Fruit fly (Drosophila melanogaster) whole organism, embryonic: ENCODE data around the gene CG31898.

Source experiments
- BEAF-32 ChIP-seq: fragments of 200-800 bp; sonication (Bioruptor generic); optimal IDR thresholded peaks from 3 replicates; lab custom pipeline; 2017; ENCODE audit warnings: missing biosample characterization, missing genetic modification characterization, mild to moderate bottlenecking, moderate library complexity, missing genetic modification reagents
- Bteb2 ChIP-seq: fragments of 200-800 bp; sonication (Bioruptor generic); optimal IDR thresholded peaks from 2 replicates; lab custom pipeline; 2016; ENCODE audit warnings: missing biosample characterization, missing genetic modification characterization
- CG10366 ChIP-seq: fragments of 200-800 bp; sonication (Bioruptor generic); IDR thresholded peaks from 2 replicates; pipeline ENCODE4 v1.3.6; 2022; ENCODE audit warnings: missing biosample characterization, missing genetic modification characterization
- CG10462 ChIP-seq: fragments of 200-800 bp; sonication (Bioruptor generic); optimal IDR thresholded peaks from 2 replicates; lab custom pipeline; 2016; ENCODE audit warnings: missing biosample characterization, missing genetic modification characterization
- CG11456 ChIP-seq: fragments of 200-800 bp; sonication (Bioruptor generic); IDR thresholded peaks from 3 replicates; pipeline ENCODE4 v1.3.6; 2022; ENCODE audit warnings: missing biosample characterization, missing genetic modification characterization
- CG11504 ChIP-seq: fragments of 200-800 bp; sonication (Bioruptor generic); optimal IDR thresholded peaks from 3 replicates; lab custom pipeline; 2019; ENCODE audit warnings: missing biosample characterization, mild to moderate bottlenecking, missing genetic modification characterization, moderate library complexity
- CG11723 ChIP-seq: fragments of 200-800 bp; sonication (Bioruptor generic); optimal IDR thresholded peaks from 2 replicates; lab custom pipeline; 2017; ENCODE audit warnings: missing biosample characterization, mild to moderate bottlenecking, missing genetic modification characterization
- CG1233 ChIP-seq: fragments of 200-800 bp; sonication (Bioruptor generic); optimal IDR thresholded peaks from 4 replicates; lab custom pipeline; 2018; ENCODE audit warnings: missing biosample characterization, mild to moderate bottlenecking, missing genetic modification characterization
- CG13624 ChIP-seq: fragments of 200-800 bp; sonication (Bioruptor generic); optimal IDR thresholded peaks from 2 replicates; lab custom pipeline; 2016; ENCODE audit warnings: missing biosample characterization, missing genetic modification characterization
- CG13775 ChIP-seq: fragments of 200-800 bp; sonication (Bioruptor generic); optimal IDR thresholded peaks from 3 replicates; lab custom pipeline; 2017; ENCODE audit warnings: missing biosample characterization, mild to moderate bottlenecking, missing genetic modification characterization
- CG14014 ChIP-seq: fragments of 200-800 bp; sonication (Bioruptor generic); IDR thresholded peaks from 2 replicates; pipeline ENCODE4 v1.3.6; 2022; ENCODE audit warnings: missing biosample characterization, missing genetic modification characterization
- CG14441 ChIP-seq: fragments of 200-800 bp; sonication (Bioruptor generic); IDR thresholded peaks from 2 replicates; pipeline ENCODE4 v1.3.6; 2022; ENCODE audit warnings: missing biosample characterization, missing genetic modification characterization
- CG15601 ChIP-seq: fragments of 200-800 bp; sonication (Bioruptor generic); optimal IDR thresholded peaks from 3 replicates; lab custom pipeline; 2019; ENCODE audit warnings: missing biosample characterization, mild to moderate bottlenecking, missing genetic modification characterization, moderate library complexity
- CG17912 ChIP-seq: fragments of 200-800 bp; sonication (Bioruptor generic); optimal IDR thresholded peaks from 2 replicates; lab custom pipeline; 2018; ENCODE audit warnings: missing biosample characterization, mild to moderate bottlenecking, missing genetic modification characterization
- CG18599 ChIP-seq: fragments of 200-800 bp; sonication (Bioruptor generic); optimal IDR thresholded peaks from 3 replicates; lab custom pipeline; 2017; ENCODE audit warnings: missing biosample characterization, missing genetic modification characterization, mild to moderate bottlenecking, moderate library complexity, missing genetic modification reagents
- CG2889 ChIP-seq: fragments of 200-800 bp; sonication (Bioruptor generic); IDR thresholded peaks from 3 replicates; pipeline ENCODE4 v1.3.6; 2022; ENCODE audit warnings: missing biosample characterization, missing genetic modification characterization
- CG31224 ChIP-seq: fragments of 200-800 bp; sonication (Bioruptor generic); IDR thresholded peaks from 2 replicates; pipeline ENCODE4 v1.3.6; 2022; ENCODE audit warnings: missing biosample characterization, missing genetic modification characterization
- CG4707 ChIP-seq: fragments of 200-800 bp; sonication (Bioruptor generic); optimal IDR thresholded peaks from 2 replicates; lab custom pipeline; 2018; ENCODE audit warnings: missing biosample characterization, mild to moderate bottlenecking, missing genetic modification characterization, moderate library complexity
- CG5953 ChIP-seq: fragments of 200-800 bp; sonication (Bioruptor generic); IDR thresholded peaks from 2 replicates; pipeline ENCODE4 v1.3.6; 2022; ENCODE audit warnings: missing biosample characterization, missing genetic modification characterization
- CG7556 ChIP-seq: fragments of 200-800 bp; sonication (Bioruptor generic); optimal IDR thresholded peaks from 2 replicates; lab custom pipeline; 2017; ENCODE audit warnings: missing biosample characterization, mild to moderate bottlenecking, missing genetic modification characterization
- CG8290 ChIP-seq, 3 experiments: fragments of 200-800 bp; sonication (Bioruptor generic); optimal IDR thresholded peaks; 2 replicates each; lab custom pipeline; 2016 to 2019; ENCODE audit warnings: missing biosample characterization in 3 of 3, missing genetic modification characterization in 3 of 3, mild to moderate bottlenecking in 2 of 3, moderate library complexity in 1 of 3
- CrebB ChIP-seq: fragments of 200-800 bp; sonication (Bioruptor generic); optimal IDR thresholded peaks from 3 replicates; lab custom pipeline; 2018; ENCODE audit warnings: missing biosample characterization, mild to moderate bottlenecking, missing genetic modification characterization
- Deaf1 ChIP-seq: fragments of 200-800 bp; optimal IDR thresholded peaks from 3 replicates; lab custom pipeline; 2019; ENCODE audit warnings: missing biosample characterization, mild to moderate bottlenecking, missing genetic modification characterization, moderate library complexity
- Elba2 ChIP-seq: fragments of 200-800 bp; sonication (Bioruptor generic); optimal IDR thresholded peaks from 3 replicates; lab custom pipeline; 2016; ENCODE audit warnings: missing biosample characterization, missing genetic modification characterization
- Ets65A ChIP-seq: fragments of 200-800 bp; sonication (Bioruptor generic); peaks from one replicate; lab custom pipeline; 2016; ENCODE audit warnings: missing biosample characterization, missing genetic modification characterization
- NC2β ChIP-seq: fragments of 200-800 bp; sonication (Bioruptor generic); optimal IDR thresholded peaks from 2 replicates; lab custom pipeline; 2016; ENCODE audit warnings: missing biosample characterization, missing genetic modification characterization
- Neu2 ChIP-seq: fragments of 200-800 bp; sonication (Bioruptor generic); optimal IDR thresholded peaks from 3 replicates; lab custom pipeline; 2016; ENCODE audit warnings: missing biosample characterization, missing genetic modification characterization, borderline replicate concordance
- Oli ChIP-seq: fragments of 200-800 bp; sonication (Bioruptor generic); optimal IDR thresholded peaks from 2 replicates; lab custom pipeline; 2018; ENCODE audit warnings: missing biosample characterization, mild to moderate bottlenecking, missing genetic modification characterization, moderate library complexity
- Scr ChIP-seq: fragments of 200-800 bp; sonication (Bioruptor generic); IDR thresholded peaks from 2 replicates; pipeline ENCODE4 v1.3.6; 2022; ENCODE audit warnings: missing biosample characterization, missing genetic modification characterization; ENCODE audit not compliant: partially characterized antibody
- Side ChIP-seq: fragments of 200-800 bp; sonication (Bioruptor generic); optimal IDR thresholded peaks from 2 replicates; lab custom pipeline; 2016; ENCODE audit warnings: missing biosample characterization, missing genetic modification characterization
- Stat92E ChIP-seq, 3 experiments: fragments of >200 bp in 2 of 3; fragments of 200-800 bp in 1 of 3; sonication (Bioruptor generic) in 1 of 3; optimal IDR thresholded peaks; 2 replicates each; lab custom pipeline; 2017 to 2019; ENCODE audit warnings: missing biosample characterization in 3 of 3, missing genetic modification characterization in 3 of 3, mild to moderate bottlenecking in 1 of 3, moderate library complexity in 1 of 3
- YL-1 ChIP-seq: fragments of 200-800 bp; sonication (Bioruptor generic); optimal IDR thresholded peaks from 3 replicates; lab custom pipeline; 2017; ENCODE audit warnings: missing biosample characterization, mild to moderate bottlenecking, missing genetic modification characterization
- amos ChIP-seq: fragments of 200-800 bp; sonication (Bioruptor generic); IDR thresholded peaks from 2 replicates; pipeline ENCODE4 v1.3.6; 2022; ENCODE audit warnings: missing biosample characterization, missing genetic modification characterization; ENCODE audit not compliant: partially characterized antibody
- ash1 ChIP-seq: fragments of 200-800 bp; sonication (Bioruptor generic); optimal IDR thresholded peaks from 2 replicates; lab custom pipeline; 2018; ENCODE audit warnings: missing biosample characterization, mild to moderate bottlenecking, missing genetic modification characterization
- bbx ChIP-seq: fragments of 200-800 bp; sonication (Bioruptor generic); IDR thresholded peaks from 2 replicates; pipeline ENCODE4 v1.3.6; 2022; ENCODE audit warnings: missing biosample characterization, missing genetic modification characterization; ENCODE audit not compliant: partially characterized antibody
- bowl ChIP-seq: fragments of 200-800 bp; sonication (Bioruptor generic); IDR thresholded peaks from 2 replicates; pipeline ENCODE4 v1.3.6; 2022; ENCODE audit warnings: missing biosample characterization, missing genetic modification characterization
- br ChIP-seq: fragments of >200 bp; optimal IDR thresholded peaks from 2 replicates; lab custom pipeline; 2017
- chm ChIP-seq: fragments of 200-800 bp; sonication (Bioruptor generic); IDR thresholded peaks from 2 replicates; pipeline ENCODE4 v1.3.6; 2022; ENCODE audit warnings: missing biosample characterization, missing genetic modification characterization
- dmrt11E ChIP-seq: fragments of 200-800 bp; sonication (Bioruptor generic); optimal IDR thresholded peaks from 3 replicates; lab custom pipeline; 2018; ENCODE audit warnings: missing biosample characterization, mild to moderate bottlenecking, missing genetic modification characterization, moderate library complexity
- dmrt99B ChIP-seq: fragments of 200-800 bp; sonication (Bioruptor generic); optimal IDR thresholded peaks from 2 replicates; lab custom pipeline; 2018; ENCODE audit warnings: missing biosample characterization, mild to moderate bottlenecking, missing genetic modification characterization, moderate library complexity
- fd102C ChIP-seq: fragments of 200-800 bp; sonication (Bioruptor generic); optimal IDR thresholded peaks from 2 replicates; lab custom pipeline; 2018; ENCODE audit warnings: missing biosample characterization, mild to moderate bottlenecking, missing genetic modification characterization, moderate library complexity
- gcm ChIP-seq: fragments of 200-800 bp; sonication (Bioruptor generic); optimal IDR thresholded peaks from 2 replicates; lab custom pipeline; 2019; ENCODE audit warnings: missing biosample characterization, mild to moderate bottlenecking, missing genetic modification characterization, moderate library complexity
- hbn ChIP-seq: fragments of 200-800 bp; sonication (Bioruptor generic); IDR thresholded peaks from 2 replicates; pipeline ENCODE4 v1.3.6; 2022; ENCODE audit warnings: missing biosample characterization, missing genetic modification characterization; ENCODE audit not compliant: partially characterized antibody
- mam ChIP-seq: fragments of 200-800 bp; sonication (Bioruptor generic); optimal IDR thresholded peaks from 3 replicates; lab custom pipeline; 2016; ENCODE audit warnings: missing biosample characterization, missing genetic modification characterization
- pfk ChIP-seq: fragments of 200-800 bp; sonication (Bioruptor generic); optimal IDR thresholded peaks from 2 replicates; lab custom pipeline; 2018; ENCODE audit warnings: missing biosample characterization, mild to moderate bottlenecking, missing genetic modification characterization, moderate library complexity
- phol ChIP-seq: fragments of 200-800 bp; sonication (Bioruptor generic); optimal IDR thresholded peaks from 3 replicates; lab custom pipeline; 2018; ENCODE audit warnings: missing biosample characterization, mild to moderate bottlenecking, missing genetic modification characterization, moderate library complexity
- pzg ChIP-seq: fragments of 200-800 bp; sonication (Bioruptor generic); optimal IDR thresholded peaks from 3 replicates; lab custom pipeline; 2018; ENCODE audit warnings: missing biosample characterization, mild to moderate bottlenecking, missing genetic modification characterization, moderate library complexity
- tna ChIP-seq: fragments of 200-800 bp; sonication (Bioruptor generic); IDR thresholded peaks from 2 replicates; pipeline ENCODE4 v1.3.6; 2022; ENCODE audit warnings: missing biosample characterization, missing genetic modification characterization; ENCODE audit not compliant: partially characterized antibody
- toy ChIP-seq: fragments of 200-800 bp; sonication (Bioruptor generic); IDR thresholded peaks from 2 replicates; pipeline ENCODE4 v1.3.6; 2022; ENCODE audit warnings: missing biosample characterization, missing genetic modification characterization

Gene CG31898

dm6 chr2L:8382646-8383045, 17.6 kb upstream of the CG31898 start, which contains the start of the genes CG13392 and Rcd4 (continued):
- no peak for TF ChIP-seq pfk
- TF ChIP-seq CG11504 (tag; lab: Kevin White, UChicago), result peak; percentile 46
- peak; percentile 83 for TF ChIP-seq CG4707
- no peak for TF ChIP-seq tna (GFP tag; lab: Robert Waterston, UW)
- peak; percentile 26 for TF ChIP-seq Deaf1 (tag; lab: Kevin White, UChicago)
- peak; percentile 63 for TF ChIP-seq BEAF-32 (GFP tag; lab: Kevin White, UChicago)
- peak; percentile 53 for TF ChIP-seq CG14014
- TF ChIP-seq Scr (GFP tag; lab: Robert Waterston, UW), result peak; percentile 64
- no peak; the same call in 1 of the 2 replicates for TF ChIP-seq CG31224
- peak; percentile 51; the same call in 1 of the 2 replicates for TF ChIP-seq chm (GFP tag; lab: Robert Waterston, UW)
- TF ChIP-seq hbn (GFP tag; lab: Robert Waterston, UW), result peak; percentile 53; the same call in 1 of the 2 replicates
- peak; percentile 38; the same call in 1 of the 2 replicates for TF ChIP-seq CG10366 (GFP tag; lab: Robert Waterston, UW)
- no peak for TF ChIP-seq Neu2
- peak; percentile 15 for TF ChIP-seq ash1 (GFP tag; lab: Kevin White, UChicago)
- TF ChIP-seq CG1233, result peak; percentile 19
- TF ChIP-seq Elba2 (GFP tag; lab: Kevin White, UChicago), result no peak
- peak; percentile 50 for TF ChIP-seq CrebB (tag; lab: Kevin White, UChicago)
- TF ChIP-seq fd102C, result no peak
- peak; percentile 3 for TF ChIP-seq CG11723 (GFP tag; lab: Kevin White, UChicago)
- TF ChIP-seq dmrt11E (tag; lab: Kevin White, UChicago), result peak; percentile 21
- no peak for TF ChIP-seq gcm (GFP tag; lab: Kevin White, UChicago)
- TF ChIP-seq CG5953 (GFP tag; lab: Robert Waterston, UW), result no peak
- TF ChIP-seq CG10462, result no peak
- TF ChIP-seq CG15601, result peak; percentile 14
- TF ChIP-seq mam (GFP tag; lab: Kevin White, UChicago), result peak; percentile 84
- peak; percentile 67 for TF ChIP-seq amos (GFP tag; lab: Robert Waterston, UW)
- TF ChIP-seq CG18599 (GFP tag; lab: Kevin White, UChicago), result peak; percentile 75
- peak; percentile 97 for TF ChIP-seq Ets65A (GFP tag; lab: Kevin White, UChicago)
- peak; percentile 85 for TF ChIP-seq CG13624 (GFP tag; lab: Kevin White, UChicago)
- peak; percentile 80 for TF ChIP-seq Side (GFP tag; lab: Kevin White, UChicago)
- TF ChIP-seq CG14441 (GFP tag; lab: Robert Waterston, UW), result peak; percentile 36; the same call in 1 of the 2 replicates
- TF ChIP-seq YL-1 (GFP tag; lab: Kevin White, UChicago), result peak; percentile 71
- TF ChIP-seq toy (GFP tag; lab: Robert Waterston, UW), result no peak
- TF ChIP-seq CG11456 (GFP tag; lab: Robert Waterston, UW), result peak; percentile 78
- peak; percentile 64 for TF ChIP-seq NC2β (GFP tag; lab: Kevin White, UChicago)
- TF ChIP-seq CG13775 (GFP tag; lab: Kevin White, UChicago), result peak; percentile 21
- peak; percentile 57 for TF ChIP-seq Bteb2
- TF ChIP-seq pzg (GFP tag; lab: Kevin White, UChicago), result peak; percentile 87
- peak; percentile 70 for TF ChIP-seq CG8290 (GFP tag; optimal IDR thresholded peaks at IDR 0.05; lab: Kevin White, UChicago)
- TF ChIP-seq CG8290 (tag; optimal IDR thresholded peaks at IDR 0.05; lab: Kevin White, UChicago), result peak; percentile 42 to 96
- TF ChIP-seq Stat92E (GFP tag; optimal IDR thresholded peaks at IDR 0.05; lab: Kevin White, UChicago), result peak in 1 of 3 experiments; percentile 61
- no peak for TF ChIP-seq Oli (tag; lab: Kevin White, UChicago)
- peak; percentile 59 for TF ChIP-seq CG7556 (GFP tag; lab: Kevin White, UChicago)
- peak; percentile 7 for TF ChIP-seq phol (tag; lab: Kevin White, UChicago)
- peak; percentile 21 for TF ChIP-seq dmrt99B
- TF ChIP-seq CG17912 (GFP tag; lab: Kevin White, UChicago), result no peak
- TF ChIP-seq bbx (GFP tag; lab: Robert Waterston, UW), result peak; percentile 79
- TF ChIP-seq br (lab: Kevin White, UChicago), result no peak
- no peak for TF ChIP-seq bowl (GFP tag; lab: Robert Waterston, UW)
- no peak for TF ChIP-seq CG2889 (GFP tag; lab: Robert Waterston, UW)
